Worm (Caenorhabditis elegans): ENCODE measurements around the gene srv-34.

- TF ChIP-seq ztf-23 (GFP tag; IDR thresholded peaks at IDR 0.05) (no peak), cog-1 (tag; optimal IDR thresholded peaks at IDR 0.05) (no peak), flt-1 (GFP tag; IDR thresholded peaks at IDR 0.05) (no peak), ztf-29 (GFP tag; IDR thresholded peaks at IDR 0.05) (no peak), ref-1 (GFP tag; conservative IDR thresholded peaks at IDR 0.05) (no peak), tab-1 (GFP tag; IDR thresholded peaks at IDR 0.05) (no peak), klf-2 (GFP tag; conservative IDR thresholded peaks at IDR 0.05) (no peak), T22C8.4 (GFP tag; IDR thresholded peaks at IDR 0.05) (peak; percentile 22; the same call in 1 of the 2 replicates)
Measured at ce11 chrV:16357253-16357652, 17.3 kb downstream of the srv-34 start, which contains the start of gene pptr-1.

All from whole organism, midembryonic.